Worm (Caenorhabditis elegans) whole organism, L4 larva: Measurements from ENCODE around the gene nsy-1.

ENCODE experiments used
- egl-27 ChIP-seq: sonication (generic microtip); optimal IDR thresholded peaks from 3 replicates; lab custom pipeline; 2017; ENCODE audit warnings: missing biosample characterization, missing genetic modification reagents, missing genetic modification characterization
- lin-29 ChIP-seq: fragments of 200-800 bp; sonication (Bioruptor generic); IDR thresholded peaks from 2 replicates; pipeline ENCODE4 v1.3.6; 2022; ENCODE audit warnings: missing genetic modification reagents, missing genetic modification characterization, missing compliant biosample characterization
- lir-3 ChIP-seq: sonication (generic microtip); optimal IDR thresholded peaks from 2 replicates; lab custom pipeline; 2016; ENCODE audit warnings: mild to moderate bottlenecking, missing genetic modification characterization, missing compliant biosample characterization
- mdl-1 ChIP-seq, 2 experiments: fragments of 150-350 bp in 1 of 2; sonication (generic microtip) in 1 of 2; optimal IDR thresholded peaks; 2 replicates each; lab custom pipeline; 2014 to 2017; ENCODE audit warnings: missing biosample characterization in 2 of 2, missing genetic modification characterization in 2 of 2
- nhr-102 ChIP-seq: sonication (generic microtip); optimal IDR thresholded peaks from 2 replicates; lab custom pipeline; 2016; ENCODE audit warnings: mild to moderate bottlenecking, missing genetic modification characterization, moderate library complexity, missing compliant biosample characterization
- nhr-41 ChIP-seq: fragments of 200-800 bp; sonication (Bioruptor generic); IDR thresholded peaks from 2 replicates; pipeline ENCODE4 v1.3.6; 2022; ENCODE audit warnings: missing genetic modification reagents, missing genetic modification characterization, missing compliant biosample characterization
- nhr-77 ChIP-seq: fragments of 150-350 bp; optimal IDR thresholded peaks from 2 replicates; lab custom pipeline; 2014; ENCODE audit warnings: missing biosample characterization, missing genetic modification characterization
- pqm-1 ChIP-seq: sonication (generic microtip); optimal IDR thresholded peaks from 2 replicates; lab custom pipeline; 2017; ENCODE audit warnings: missing biosample characterization, missing genetic modification characterization

DNA sequence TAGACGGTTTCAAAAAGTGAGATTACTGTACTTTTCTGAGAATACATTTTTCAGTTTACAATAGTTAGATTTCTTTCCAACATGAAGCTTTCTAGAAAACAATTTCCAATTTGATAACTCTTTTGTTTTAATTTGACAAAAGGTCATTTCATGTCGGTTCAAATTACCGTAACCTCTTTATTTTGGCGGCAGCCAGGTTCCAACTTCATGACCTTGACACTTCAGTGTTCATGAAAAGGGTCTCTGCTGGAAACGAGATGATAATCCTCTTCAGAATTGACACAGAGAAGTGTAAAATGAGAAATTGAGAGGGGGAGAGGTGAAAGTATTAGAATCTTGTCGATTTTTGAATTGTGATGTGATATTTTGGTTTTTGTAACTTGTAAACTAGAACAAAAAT is 1.0 kb upstream of the nsy-1 start:
- TF ChIP-seq nhr-41 (GFP tag; lab: Robert Waterston, UW) (no peak), lin-29 (GFP tag; lab: Robert Waterston, UW) (no peak), egl-27 (tag; lab: Kevin White, UChicago) (no peak), mdl-1 (tag; optimal IDR thresholded peaks at IDR 0.05; lab: Kevin White, UChicago) (no peak), lir-3 (tag; lab: Kevin White, UChicago) (no peak), nhr-77 (no peak), pqm-1 (tag; lab: Kevin White, UChicago) (no peak), nhr-102 (tag; lab: Kevin White, UChicago) (no peak)
